Fruit fly (Drosophila melanogaster): ENCODE measurements around the gene Rpp21.

Rpp21 gene

dm6 chrX:1026511-1026910, 4.0 kb upstream of the Rpp21 start, which contains the start of the genes CG32814, CG11638 and CG3021:
CG32814 (minus strand) TSS chrX:1026700.
CG11638 (minus strand) TSS chrX:1026703.
CG3021 (plus strand) TSS chrX:1026791.
- TF ChIP-seq kay (GFP tag; ENCODE audit: borderline replicate concordance) (no peak), CG7045 (GFP tag; optimal IDR thresholded peaks at IDR 0.05) (no peak), bab1 (GFP tag; optimal IDR thresholded peaks at IDR 0.05) (peak; percentile 60), CG11617 (GFP tag; optimal IDR thresholded peaks at IDR 0.05) (peak; percentile 15), Clk (GFP tag; optimal IDR thresholded peaks at IDR 0.05) (no peak), CG1620 (GFP tag; optimal IDR thresholded peaks at IDR 0.05) (peak; percentile 13), CG12768 (GFP tag; optimal IDR thresholded peaks at IDR 0.05) (no peak), cic (GFP tag; optimal IDR thresholded peaks at IDR 0.05) (no peak), Crg-1 (GFP tag; optimal IDR thresholded peaks at IDR 0.05) (no peak), toe (GFP tag; optimal IDR thresholded peaks at IDR 0.05) (no peak), CG33017 (tag; optimal IDR thresholded peaks at IDR 0.05) (no peak), tj (GFP tag; optimal IDR thresholded peaks at IDR 0.05) (peak; percentile 84), pad (GFP tag; optimal IDR thresholded peaks at IDR 0.05) (peak; percentile 19), ovo (GFP tag; optimal IDR thresholded peaks at IDR 0.05) (peak; percentile 84), CG5204 (GFP tag; optimal IDR thresholded peaks at IDR 0.05) (no peak), cnc (optimal IDR thresholded peaks at IDR 0.05) (no peak), CG14711 (tag; optimal IDR thresholded peaks at IDR 0.05) (peak; percentile 30), CG7101 (tag; optimal IDR thresholded peaks at IDR 0.05) (peak; percentile 3), Mnt (GFP tag; optimal IDR thresholded peaks at IDR 0.05) (peak; percentile 27), Hr96 (GFP tag; optimal IDR thresholded peaks at IDR 0.05) (no peak)

DNA sequence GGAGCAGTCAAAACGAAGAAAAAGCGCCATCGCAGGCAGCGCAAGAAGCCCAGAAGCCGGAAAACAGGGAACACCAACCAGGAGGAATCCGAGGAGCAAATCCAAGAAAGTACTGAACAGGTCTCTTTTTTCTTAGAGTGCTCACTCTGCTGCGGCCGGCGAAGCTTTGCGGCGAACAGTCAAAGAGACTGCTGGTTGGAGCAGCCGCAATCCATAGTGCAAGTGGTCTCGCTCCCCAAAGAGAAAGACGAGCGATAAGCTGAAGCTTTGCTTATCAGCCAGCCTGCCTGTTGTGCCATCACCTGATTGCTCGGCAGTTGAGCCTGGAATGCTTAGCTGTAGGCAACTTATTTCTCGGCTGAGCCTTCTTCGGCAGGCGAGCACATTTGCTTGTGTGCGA, 638 bp downstream of the Rpp21 start, which contains the start of gene CG14630:
Gene CG14630, plus strand, starts transcription at position 301 of the 400 bp plus-strand sequence.
- TF ChIP-seq kay (GFP tag; ENCODE audit: borderline replicate concordance) (no peak), Mnt (GFP tag; optimal IDR thresholded peaks at IDR 0.05) (no peak), cic (GFP tag; optimal IDR thresholded peaks at IDR 0.05) (no peak), CG7045 (GFP tag; optimal IDR thresholded peaks at IDR 0.05) (no peak), bab1 (GFP tag; optimal IDR thresholded peaks at IDR 0.05) (no peak), CG14711 (tag; optimal IDR thresholded peaks at IDR 0.05) (no peak), CG5204 (GFP tag; optimal IDR thresholded peaks at IDR 0.05) (no peak), pad (GFP tag; optimal IDR thresholded peaks at IDR 0.05) (peak; percentile 12), CG1620 (GFP tag; optimal IDR thresholded peaks at IDR 0.05) (peak; percentile 13), Hr96 (GFP tag; optimal IDR thresholded peaks at IDR 0.05) (peak; percentile 37), tj (GFP tag; optimal IDR thresholded peaks at IDR 0.05) (no peak), toe (GFP tag; optimal IDR thresholded peaks at IDR 0.05) (no peak), CG12768 (GFP tag; optimal IDR thresholded peaks at IDR 0.05) (peak; percentile 53), CG7101 (tag; optimal IDR thresholded peaks at IDR 0.05) (no peak), CG11617 (GFP tag; optimal IDR thresholded peaks at IDR 0.05) (no peak), ovo (GFP tag; optimal IDR thresholded peaks at IDR 0.05) (no peak)

dm6 chrX:1033066-1033465, 2.5 kb downstream of the Rpp21 start:
- TF ChIP-seq CG33017 (tag; optimal IDR thresholded peaks at IDR 0.05) (no peak), Hr96 (GFP tag; optimal IDR thresholded peaks at IDR 0.05) (peak; percentile 49), cnc (optimal IDR thresholded peaks at IDR 0.05) (no peak), pad (GFP tag; optimal IDR thresholded peaks at IDR 0.05) (peak; percentile 7), CG14711 (tag; optimal IDR thresholded peaks at IDR 0.05) (no peak), CG1620 (GFP tag; optimal IDR thresholded peaks at IDR 0.05) (peak; percentile 63), kay (GFP tag; ENCODE audit: borderline replicate concordance) (no peak), CG7101 (tag; optimal IDR thresholded peaks at IDR 0.05) (peak; percentile 20), bab1 (GFP tag; optimal IDR thresholded peaks at IDR 0.05) (peak; percentile 78), Clk (GFP tag; optimal IDR thresholded peaks at IDR 0.05) (no peak), toe (GFP tag; optimal IDR thresholded peaks at IDR 0.05) (peak; percentile 45), ovo (GFP tag; optimal IDR thresholded peaks at IDR 0.05) (peak; percentile 43), Crg-1 (GFP tag; optimal IDR thresholded peaks at IDR 0.05) (peak; percentile 38), CG11617 (GFP tag; optimal IDR thresholded peaks at IDR 0.05) (no peak), cic (GFP tag; optimal IDR thresholded peaks at IDR 0.05) (no peak), CG5204 (GFP tag; optimal IDR thresholded peaks at IDR 0.05) (no peak), CG12768 (GFP tag; optimal IDR thresholded peaks at IDR 0.05) (no peak), Mnt (GFP tag; optimal IDR thresholded peaks at IDR 0.05) (peak; percentile 54), tj (GFP tag; optimal IDR thresholded peaks at IDR 0.05) (no peak), CG7045 (GFP tag; optimal IDR thresholded peaks at IDR 0.05) (no peak)

- TF ChIP-seq toe (GFP tag; optimal IDR thresholded peaks at IDR 0.05): no peak
- TF ChIP-seq cnc (optimal IDR thresholded peaks at IDR 0.05): no peak
- no peak for TF ChIP-seq CG33017 (tag; optimal IDR thresholded peaks at IDR 0.05)
- TF ChIP-seq CG1620 (GFP tag; optimal IDR thresholded peaks at IDR 0.05): no peak
- peak; percentile 83 for TF ChIP-seq ovo (GFP tag; optimal IDR thresholded peaks at IDR 0.05)
- no peak for TF ChIP-seq CG5204 (GFP tag; optimal IDR thresholded peaks at IDR 0.05)
- peak; percentile 15 for TF ChIP-seq Mnt (GFP tag; optimal IDR thresholded peaks at IDR 0.05)
- TF ChIP-seq pad (GFP tag; optimal IDR thresholded peaks at IDR 0.05): peak; percentile 32
- TF ChIP-seq tj (GFP tag; optimal IDR thresholded peaks at IDR 0.05): no peak
- no peak for TF ChIP-seq bab1 (GFP tag; optimal IDR thresholded peaks at IDR 0.05)
- TF ChIP-seq Hr96 (GFP tag; optimal IDR thresholded peaks at IDR 0.05): no peak
- TF ChIP-seq CG11617 (GFP tag; optimal IDR thresholded peaks at IDR 0.05): no peak
- no peak for TF ChIP-seq CG7045 (GFP tag; optimal IDR thresholded peaks at IDR 0.05)
- TF ChIP-seq kay (GFP tag; ENCODE audit: borderline replicate concordance): no peak
- no peak for TF ChIP-seq CG14711 (tag; optimal IDR thresholded peaks at IDR 0.05)
- TF ChIP-seq Clk (GFP tag; optimal IDR thresholded peaks at IDR 0.05): no peak
- peak; percentile 35 for TF ChIP-seq Crg-1 (GFP tag; optimal IDR thresholded peaks at IDR 0.05)
- TF ChIP-seq CG12768 (GFP tag; optimal IDR thresholded peaks at IDR 0.05): no peak
- peak; percentile 21 for TF ChIP-seq CG7101 (tag; optimal IDR thresholded peaks at IDR 0.05)
- TF ChIP-seq cic (GFP tag; optimal IDR thresholded peaks at IDR 0.05): no peak
Measured at dm6 chrX:1041407-1042038, 11.0 kb downstream of the Rpp21 start.

DNA sequence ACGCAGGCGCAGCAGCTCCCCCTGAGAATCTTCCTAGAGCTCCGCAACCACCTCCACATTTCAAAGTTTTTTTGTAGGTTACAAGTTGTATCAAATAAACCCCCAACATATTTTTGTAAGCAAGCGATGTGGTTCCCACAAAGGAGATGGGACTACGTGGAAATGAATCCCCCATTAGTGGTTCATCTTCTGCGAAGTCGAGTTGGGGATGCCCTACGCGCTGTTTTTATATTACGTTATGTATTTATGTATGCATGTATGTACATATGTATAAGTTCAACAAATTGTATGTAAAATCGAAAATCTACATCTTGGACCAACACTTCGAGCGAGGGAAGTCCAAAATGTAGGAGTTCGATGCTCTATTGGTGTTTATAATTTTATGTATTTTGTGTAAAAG, 15.4 kb downstream of the Rpp21 start, which contains the start of gene CG42259:
Gene CG42259, plus strand, starts transcription at position 301 of the 400 bp plus-strand sequence.
- no peak for TF ChIP-seq cic (GFP tag; optimal IDR thresholded peaks at IDR 0.05)
- no peak for TF ChIP-seq bab1 (GFP tag; optimal IDR thresholded peaks at IDR 0.05)
- no peak for TF ChIP-seq CG14711 (tag; optimal IDR thresholded peaks at IDR 0.05)
- TF ChIP-seq CG12768 (GFP tag; optimal IDR thresholded peaks at IDR 0.05): no peak
- no peak for TF ChIP-seq CG1620 (GFP tag; optimal IDR thresholded peaks at IDR 0.05)
- no peak for TF ChIP-seq Hr96 (GFP tag; optimal IDR thresholded peaks at IDR 0.05)
- no peak for TF ChIP-seq CG33017 (tag; optimal IDR thresholded peaks at IDR 0.05)
- no peak for TF ChIP-seq toe (GFP tag; optimal IDR thresholded peaks at IDR 0.05)
- no peak for TF ChIP-seq Crg-1 (GFP tag; optimal IDR thresholded peaks at IDR 0.05)
- TF ChIP-seq Mnt (GFP tag; optimal IDR thresholded peaks at IDR 0.05): no peak
- TF ChIP-seq kay (GFP tag; ENCODE audit: borderline replicate concordance): no peak
